Fruit fly (Drosophila melanogaster) whole organism, embryonic: ENCODE data around the gene Crz.
A peak's percentile ranks its signal among the peaks of the same experiment; 100 is the strongest.

Experiments
- ATbp ChIP-seq: fragments of 200-800 bp; sonication (Bioruptor generic); optimal IDR thresholded peaks from 2 replicates; lab custom pipeline; 2017; ENCODE audit warnings: missing biosample characterization, mild to moderate bottlenecking, missing genetic modification characterization, missing genetic modification reagents
- Bdp1 ChIP-seq: fragments of 200-800 bp; sonication (Bioruptor generic); optimal IDR thresholded peaks from 3 replicates; lab custom pipeline; 2016; ENCODE audit warnings: missing biosample characterization, missing genetic modification characterization
- C15 ChIP-seq: fragments of 200-800 bp; sonication (Bioruptor generic); IDR thresholded peaks from 3 replicates; pipeline ENCODE4 v1.3.6; 2022; ENCODE audit warnings: missing biosample characterization, missing genetic modification characterization
- CG11093 ChIP-seq: fragments of 200-800 bp; sonication (Bioruptor generic); IDR thresholded peaks from 3 replicates; pipeline ENCODE4 v1.3.6; 2022; ENCODE audit warnings: missing biosample characterization, missing genetic modification characterization
- CG11560 ChIP-seq: fragments of 200-800 bp; sonication (Bioruptor generic); IDR thresholded peaks from 3 replicates; pipeline ENCODE4 v1.3.6; 2022; ENCODE audit warnings: missing biosample characterization, missing genetic modification characterization
- CG12744 ChIP-seq: fragments of 200-800 bp; sonication (Bioruptor generic); optimal IDR thresholded peaks from 2 replicates; lab custom pipeline; 2016; ENCODE audit warnings: missing biosample characterization, missing genetic modification characterization
- CG12942 ChIP-seq: fragments of 200-800 bp; sonication (Bioruptor generic); optimal IDR thresholded peaks from 3 replicates; lab custom pipeline; 2016; ENCODE audit warnings: missing biosample characterization, missing genetic modification characterization
- CG1647 ChIP-seq: fragments of 200-800 bp; sonication (Bioruptor generic); optimal IDR thresholded peaks from 3 replicates; lab custom pipeline; 2016; ENCODE audit warnings: missing biosample characterization, missing genetic modification characterization
- CG17612 ChIP-seq: fragments of 200-800 bp; sonication (Bioruptor generic); IDR thresholded peaks from 2 replicates; pipeline ENCODE4 v1.3.6; 2022; ENCODE audit warnings: missing biosample characterization, missing genetic modification characterization
- CG2202 ChIP-seq: fragments of 200-800 bp; sonication (Bioruptor generic); optimal IDR thresholded peaks from 2 replicates; lab custom pipeline; 2018; ENCODE audit warnings: missing biosample characterization, mild to moderate bottlenecking, missing genetic modification characterization
- CG2678 ChIP-seq: fragments of 200-800 bp; sonication (Bioruptor generic); optimal IDR thresholded peaks from 3 replicates; lab custom pipeline; 2019; ENCODE audit warnings: missing biosample characterization, mild to moderate bottlenecking, missing genetic modification characterization, moderate library complexity
- CG3995 ChIP-seq: fragments of 200-800 bp; sonication (Bioruptor generic); optimal IDR thresholded peaks from 3 replicates; lab custom pipeline; 2016; ENCODE audit warnings: missing biosample characterization, missing genetic modification characterization
- CG4730 ChIP-seq: fragments of 200-800 bp; sonication (Bioruptor generic); IDR thresholded peaks from 2 replicates; pipeline ENCODE4 v1.3.6; 2022; ENCODE audit warnings: missing biosample characterization, missing genetic modification characterization
- CG4854 ChIP-seq: fragments of 200-800 bp; sonication (Bioruptor generic); optimal IDR thresholded peaks from 2 replicates; lab custom pipeline; 2016; ENCODE audit warnings: missing biosample characterization, missing genetic modification characterization, inconsistent platforms
- CG9727 ChIP-seq: fragments of 200-800 bp; sonication (Bioruptor generic); optimal IDR thresholded peaks from 3 replicates; lab custom pipeline; 2017; ENCODE audit warnings: missing biosample characterization, mild to moderate bottlenecking, missing genetic modification characterization
- Chrac-16 ChIP-seq: fragments of 200-800 bp; sonication (Bioruptor generic); optimal IDR thresholded peaks from 3 replicates; lab custom pipeline; 2016; ENCODE audit warnings: missing biosample characterization, missing genetic modification characterization
- Dref ChIP-seq: fragments of 200-800 bp; sonication (Bioruptor generic); IDR thresholded peaks from 2 replicates; pipeline ENCODE4 v1.3.6; 2022; ENCODE audit warnings: missing biosample characterization, missing genetic modification characterization
- Elba2 ChIP-seq: fragments of 200-800 bp; sonication (Bioruptor generic); optimal IDR thresholded peaks from 3 replicates; lab custom pipeline; 2016; ENCODE audit warnings: missing biosample characterization, missing genetic modification characterization
- Fer2 ChIP-seq: fragments of 200-800 bp; sonication (Bioruptor generic); optimal IDR thresholded peaks from 2 replicates; lab custom pipeline; 2018; ENCODE audit warnings: missing biosample characterization, mild to moderate bottlenecking, missing genetic modification characterization, moderate library complexity
- Fer3 ChIP-seq: fragments of 200-800 bp; sonication (Bioruptor generic); optimal IDR thresholded peaks from 2 replicates; lab custom pipeline; 2018; ENCODE audit warnings: missing biosample characterization, mild to moderate bottlenecking, missing genetic modification characterization, moderate library complexity
- HLHmδ ChIP-seq: fragments of 200-800 bp; sonication (Bioruptor generic); optimal IDR thresholded peaks from 2 replicates; lab custom pipeline; 2018; ENCODE audit warnings: missing biosample characterization, mild to moderate bottlenecking, missing genetic modification characterization, moderate library complexity
- NC2α ChIP-seq: fragments of 200-800 bp; sonication (Bioruptor generic); optimal IDR thresholded peaks from 2 replicates; lab custom pipeline; 2016; ENCODE audit warnings: missing biosample characterization, missing genetic modification characterization
- NFAT ChIP-seq: fragments of 200-800 bp; sonication (Bioruptor generic); IDR thresholded peaks from 2 replicates; pipeline ENCODE4 v1.3.6; 2022; ENCODE audit warnings: missing biosample characterization, missing genetic modification characterization
- Scr ChIP-seq: fragments of 200-800 bp; sonication (Bioruptor generic); IDR thresholded peaks from 2 replicates; pipeline ENCODE4 v1.3.6; 2022; ENCODE audit warnings: missing biosample characterization, missing genetic modification characterization; ENCODE audit not compliant: partially characterized antibody
- Six4 ChIP-seq: fragments of 200-800 bp; sonication (Bioruptor generic); optimal IDR thresholded peaks from 2 replicates; lab custom pipeline; 2016; ENCODE audit warnings: missing biosample characterization, missing genetic modification characterization
- TFAM ChIP-seq: fragments of 200-800 bp; sonication (Bioruptor generic); optimal IDR thresholded peaks from 2 replicates; lab custom pipeline; 2017; ENCODE audit warnings: missing biosample characterization, missing genetic modification characterization, inconsistent platforms
- Tbp ChIP-seq: fragments of >200 bp; optimal IDR thresholded peaks from 2 replicates; lab custom pipeline; 2018; ENCODE audit warnings: missing biosample characterization, missing genetic modification characterization
- Trl ChIP-seq, 3 experiments: fragments of >200 bp in 2 of 3; fragments of 200-800 bp in 1 of 3; sonication (Bioruptor generic) in 1 of 3; optimal IDR thresholded peaks; 2 replicates in 1 of 3; 3 replicates in 2 of 3; lab custom pipeline; 2016 to 2017; ENCODE audit warnings: missing biosample characterization in 1 of 3, missing genetic modification characterization in 1 of 3
- Vsx1 ChIP-seq: fragments of 200-800 bp; sonication (Bioruptor generic); optimal IDR thresholded peaks from 2 replicates; lab custom pipeline; 2017; ENCODE audit warnings: missing biosample characterization, mild to moderate bottlenecking, missing genetic modification characterization, missing genetic modification reagents
- bab2 ChIP-seq: fragments of 200-800 bp; sonication (Bioruptor generic); optimal IDR thresholded peaks from 2 replicates; lab custom pipeline; 2016; ENCODE audit warnings: missing biosample characterization, missing genetic modification characterization
- dati ChIP-seq: fragments of 200-800 bp; sonication (Bioruptor generic); IDR thresholded peaks from 2 replicates; pipeline ENCODE4 v1.3.6; 2022; ENCODE audit warnings: missing biosample characterization, missing genetic modification characterization
- dmrt11E ChIP-seq: fragments of 200-800 bp; sonication (Bioruptor generic); optimal IDR thresholded peaks from 3 replicates; lab custom pipeline; 2018; ENCODE audit warnings: missing biosample characterization, mild to moderate bottlenecking, missing genetic modification characterization, moderate library complexity
- dmrt99B ChIP-seq: fragments of 200-800 bp; sonication (Bioruptor generic); optimal IDR thresholded peaks from 2 replicates; lab custom pipeline; 2018; ENCODE audit warnings: missing biosample characterization, mild to moderate bottlenecking, missing genetic modification characterization, moderate library complexity
- gro ChIP-seq: fragments of 200-800 bp; sonication (Bioruptor generic); optimal IDR thresholded peaks from 2 replicates; lab custom pipeline; 2016; ENCODE audit warnings: missing biosample characterization, missing genetic modification characterization
- hbn ChIP-seq: fragments of 200-800 bp; sonication (Bioruptor generic); IDR thresholded peaks from 2 replicates; pipeline ENCODE4 v1.3.6; 2022; ENCODE audit warnings: missing biosample characterization, missing genetic modification characterization; ENCODE audit not compliant: partially characterized antibody
- ken ChIP-seq: fragments of 200-800 bp; sonication (Bioruptor generic); IDR thresholded peaks from 3 replicates; pipeline ENCODE4 v1.3.6; 2022; ENCODE audit warnings: missing biosample characterization, missing genetic modification characterization
- knrl ChIP-seq: fragments of 200-800 bp; sonication (Bioruptor generic); IDR thresholded peaks from 3 replicates; pipeline ENCODE4 v1.3.6; 2022; ENCODE audit warnings: missing biosample characterization, missing genetic modification characterization; ENCODE audit not compliant: partially characterized antibody
- lbe ChIP-seq: fragments of 200-800 bp; sonication (Bioruptor generic); optimal IDR thresholded peaks from 2 replicates; lab custom pipeline; 2016; ENCODE audit warnings: missing biosample characterization, mild to moderate bottlenecking, missing genetic modification characterization
- otp ChIP-seq: fragments of 200-800 bp; sonication (Bioruptor generic); IDR thresholded peaks from 3 replicates; pipeline ENCODE4, ENCODE4 v1.3.6; 2022; ENCODE audit warnings: missing biosample characterization, missing genetic modification characterization
- pho ChIP-seq: fragments of 200-800 bp; sonication (Bioruptor generic); optimal IDR thresholded peaks from 2 replicates; lab custom pipeline; 2016; ENCODE audit warnings: missing biosample characterization, missing genetic modification characterization
- prd ChIP-seq, 3 experiments: fragments of >200 bp in 2 of 3; fragments of 200-800 bp in 1 of 3; sonication (Bioruptor generic) in 1 of 3; optimal IDR thresholded peaks in 2 of 3; IDR thresholded peaks in 1 of 3; 2 replicates in 2 of 3; 3 replicates in 1 of 3; pipeline versions ENCODE4 v1.3.6 to Lab custom; 2017 to 2022; ENCODE audit warnings: missing biosample characterization in 1 of 3, missing genetic modification characterization in 1 of 3
- psq ChIP-seq: fragments of 200-800 bp; sonication (Bioruptor generic); optimal IDR thresholded peaks from 2 replicates; lab custom pipeline; 2017; ENCODE audit warnings: missing biosample characterization, missing genetic modification characterization
- run ChIP-seq: fragments of 200-800 bp; sonication (Bioruptor generic); optimal IDR thresholded peaks from 3 replicates; lab custom pipeline; 2018; ENCODE audit warnings: missing biosample characterization, mild to moderate bottlenecking, missing genetic modification characterization
- sd ChIP-seq: fragments of 200-800 bp; sonication (Bioruptor generic); optimal IDR thresholded peaks from 3 replicates; lab custom pipeline; 2018; ENCODE audit warnings: missing biosample characterization, mild to moderate bottlenecking, missing genetic modification characterization, moderate library complexity
- shn ChIP-seq: fragments of 200-800 bp; sonication (Bioruptor generic); optimal IDR thresholded peaks from 3 replicates; lab custom pipeline; 2016; ENCODE audit warnings: missing biosample characterization, missing genetic modification characterization
- sug ChIP-seq: fragments of 200-800 bp; optimal IDR thresholded peaks from 2 replicates; lab custom pipeline; 2019; ENCODE audit warnings: missing biosample characterization, mild to moderate bottlenecking, missing genetic modification characterization, moderate library complexity
- unc-4 ChIP-seq: fragments of 200-800 bp; sonication (Bioruptor generic); IDR thresholded peaks from 2 replicates; pipeline ENCODE4 v1.3.6; 2022; ENCODE audit warnings: missing biosample characterization, missing genetic modification characterization; ENCODE audit not compliant: partially characterized antibody
- wek ChIP-seq: fragments of 200-800 bp; sonication (Bioruptor generic); optimal IDR thresholded peaks from 3 replicates; lab custom pipeline; 2018; ENCODE audit warnings: missing biosample characterization, mild to moderate bottlenecking, missing genetic modification characterization, moderate library complexity
- zf30C ChIP-seq: fragments of 200-800 bp; sonication (Bioruptor generic); optimal IDR thresholded peaks from 3 replicates; lab custom pipeline; 2018; ENCODE audit warnings: missing biosample characterization, mild to moderate bottlenecking, missing genetic modification characterization

Gene Crz

DNA sequence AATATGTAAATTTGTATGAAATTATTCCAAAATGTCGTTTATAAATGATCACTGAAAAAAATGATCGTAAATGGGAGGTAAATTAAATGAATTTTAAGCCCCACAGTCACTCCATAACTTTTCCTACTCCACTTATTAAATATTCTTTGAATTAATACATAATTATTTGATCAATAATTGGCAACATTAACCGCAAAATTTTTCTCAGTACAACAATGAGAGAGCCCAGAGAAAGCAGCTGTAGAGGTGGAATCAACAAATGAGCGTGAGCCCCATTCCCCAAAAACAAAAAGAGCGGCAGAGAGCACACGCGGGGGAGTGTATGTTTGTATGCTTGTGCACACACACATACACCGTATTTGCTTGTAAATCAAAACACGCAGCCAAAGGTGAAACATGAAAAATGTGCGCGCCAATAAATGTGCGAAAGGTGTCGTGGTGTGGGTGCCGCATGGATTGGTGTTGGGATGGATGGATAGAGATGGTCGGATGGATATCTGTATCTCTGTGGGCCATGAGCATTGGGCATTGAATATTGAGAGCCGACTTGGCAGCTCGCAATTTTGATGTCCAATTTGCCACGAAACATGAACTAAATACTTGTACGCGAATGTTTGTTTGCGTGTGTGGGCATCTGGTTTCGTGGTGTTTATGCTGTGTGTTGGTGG is 30.8 kb upstream of the Crz start (continued):
- TF ChIP-seq sug (tag; lab: Kevin White, UChicago) (peak; percentile 96), Vsx1 (GFP tag; lab: Kevin White, UChicago) (peak; percentile 98), Trl (optimal IDR thresholded peaks at IDR 0.05; lab: Kevin White, UChicago) (peak; percentile 87 to 95), Trl (GFP tag; optimal IDR thresholded peaks at IDR 0.05; lab: Kevin White, UChicago) (peak; percentile 88), Bdp1 (GFP tag; lab: Kevin White, UChicago) (peak; percentile 89), shn (GFP tag; lab: Kevin White, UChicago) (peak; percentile 87), hbn (GFP tag; lab: Robert Waterston, UW) (no peak), dmrt11E (peak; percentile 97), pho (GFP tag; lab: Kevin White, UChicago) (peak; percentile 96), psq (peak; percentile 94), Fer2 (tag; lab: Kevin White, UChicago) (peak; percentile 94), run (tag; lab: Kevin White, UChicago) (peak; percentile 97), prd (optimal IDR thresholded peaks at IDR 0.05; lab: Kevin White, UChicago) (no peak), prd (GFP tag; IDR thresholded peaks at IDR 0.05; lab: Robert Waterston, UW) (no peak), CG2202 (peak; percentile 96), NFAT (no peak), TFAM (GFP tag; lab: Kevin White, UChicago) (peak; percentile 88), ATbp (GFP tag; lab: Kevin White, UChicago) (peak; percentile 98), CG3995 (peak; percentile 81), CG2678 (tag; lab: Kevin White, UChicago) (peak; percentile 99), C15 (GFP tag; lab: Robert Waterston, UW) (no peak), CG1647 (GFP tag; lab: Kevin White, UChicago) (peak; percentile 96), zf30C (peak; percentile 92), Scr (GFP tag; lab: Robert Waterston, UW) (no peak), sd (peak; percentile 97), CG4854 (peak; percentile 96), CG4730 (GFP tag; lab: Robert Waterston, UW) (no peak), unc-4 (no peak), knrl (GFP tag; lab: Robert Waterston, UW) (no peak), Six4 (GFP tag; lab: Kevin White, UChicago) (peak; percentile 98), CG11560 (tag; lab: Robert Waterston, UW) (no peak), ken (GFP tag; lab: Robert Waterston, UW) (no peak), Dref (GFP tag; lab: Robert Waterston, UW) (no peak), CG12744 (GFP tag; lab: Kevin White, UChicago) (peak; percentile 96), dati (GFP tag; lab: Robert Waterston, UW) (no peak), wek (GFP tag; lab: Kevin White, UChicago) (peak; percentile 86), lbe (GFP tag; lab: Kevin White, UChicago) (peak; percentile 94), Elba2 (GFP tag; lab: Kevin White, UChicago) (peak; percentile 14), bab2 (GFP tag; lab: Kevin White, UChicago) (peak; percentile 96), CG9727 (GFP tag; lab: Kevin White, UChicago) (peak; percentile 99), Chrac-16 (GFP tag; lab: Kevin White, UChicago) (peak; percentile 99), CG11093 (GFP tag; lab: Robert Waterston, UW) (peak; percentile 98), CG12942 (peak; percentile 98), Tbp (no peak), Fer3 (tag; lab: Kevin White, UChicago) (peak; percentile 99), NC2α (peak; percentile 90), dmrt99B (peak; percentile 99), otp (GFP tag; lab: Robert Waterston, UW) (no peak), HLHmδ (GFP tag; lab: Kevin White, UChicago) (no peak), gro (GFP tag; lab: Kevin White, UChicago) (peak; percentile 94), CG17612 (GFP tag; lab: Robert Waterston, UW) (no peak)
